Fruit fly (Drosophila melanogaster): ENCODE data around the gene wfs1.

The wfs1 gene

DNA sequence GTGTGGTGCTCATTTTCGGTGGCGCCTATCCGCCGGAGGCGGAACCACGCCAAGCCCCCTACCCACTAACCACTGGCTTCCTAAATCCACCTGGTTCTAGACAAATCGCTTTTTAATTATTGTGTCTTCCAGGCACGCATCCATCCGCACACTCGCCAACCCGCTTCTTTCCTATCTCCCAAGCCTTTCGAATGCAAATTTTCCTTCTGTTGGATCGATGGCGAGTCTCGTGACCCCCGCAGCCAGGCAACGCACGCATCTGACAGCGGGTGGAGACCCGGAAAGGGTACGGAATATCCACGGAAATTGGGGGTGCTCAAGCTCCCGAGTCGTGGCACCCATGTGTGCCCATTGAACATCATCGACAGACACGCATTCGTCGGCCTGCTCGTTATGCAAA, 17.0 kb upstream of the wfs1 start, which contains the start of gene CG13842:
CG13842 (minus strand) TSS at position 101 of the 400 bp plus-strand sequence.
- TF ChIP-seq CG8478 (optimal IDR thresholded peaks at IDR 0.05) (no peak), CTCF (optimal IDR thresholded peaks at IDR 0.05) (no peak)

- TF ChIP-seq CTCF (optimal IDR thresholded peaks at IDR 0.05) (no peak), CG8478 (optimal IDR thresholded peaks at IDR 0.05) (no peak)
Observed at dm6 chr3R:22701793-22702192, 11.6 kb upstream of the wfs1 start, which contains the start of the genes CG6972 and CCAP. TSS of gene CG6972 (plus strand) at chr3R:22702007. TSS of gene CCAP (minus strand) at chr3R:22702084.

- TF ChIP-seq CG8478 (optimal IDR thresholded peaks at IDR 0.05) = no peak
- TF ChIP-seq CTCF (optimal IDR thresholded peaks at IDR 0.05) = no peak
Observed at dm6 chr3R:22698208-22698607, 8.0 kb upstream of the wfs1 start, which contains the start of gene Cyp6d4. TSS of gene Cyp6d4 (plus strand) at chr3R:22698319.

dm6 chr3R:22694659-22695058, 4.5 kb upstream of the wfs1 start, which contains the start of gene cd:
TSS of gene cd (plus strand) at chr3R:22694959.
- no peak for TF ChIP-seq CTCF (optimal IDR thresholded peaks at IDR 0.05)

- TF ChIP-seq CTCF (optimal IDR thresholded peaks at IDR 0.05) = no peak
- no peak for TF ChIP-seq CG8478 (optimal IDR thresholded peaks at IDR 0.05)
Observed at dm6 chr3R:22686336-22686874, 3.8 kb downstream of the wfs1 start, which contains the start of the genes Gclm and CG17625. TSS of gene Gclm (minus strand) at chr3R:22686510. TSS of gene CG17625 (plus strand) at chr3R:22686849.

dm6 chr3R:22684948-22685253, 5.3 kb downstream of the wfs1 start:
- TF ChIP-seq CG8478 (optimal IDR thresholded peaks at IDR 0.05) = no peak
- TF ChIP-seq CTCF (optimal IDR thresholded peaks at IDR 0.05) = no peak

- TF ChIP-seq CTCF (optimal IDR thresholded peaks at IDR 0.05) (no peak), CG8478 (optimal IDR thresholded peaks at IDR 0.05) (no peak)
Observed at dm6 chr3R:22684044-22684947, 5.9 kb downstream of the wfs1 start.

DNA sequence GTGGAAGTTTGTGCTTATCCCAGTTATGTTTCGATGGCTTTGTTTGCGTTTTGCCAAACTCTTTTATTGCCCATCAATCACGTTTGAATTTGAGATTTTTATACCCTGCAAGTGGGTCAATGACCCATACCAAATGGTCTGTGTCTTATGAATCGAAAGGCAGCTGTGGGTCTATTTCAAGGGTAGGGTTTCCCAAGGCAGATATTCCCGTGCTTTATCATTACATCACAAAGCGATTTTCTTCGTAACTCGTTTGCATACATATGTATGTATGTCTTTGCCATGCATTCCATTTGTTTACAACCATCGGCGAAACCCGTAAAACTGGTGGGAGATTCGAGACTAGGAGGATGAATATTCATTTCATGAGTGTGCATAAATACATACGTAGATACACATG, 14.7 kb downstream of the wfs1 start:
- TF ChIP-seq CTCF (optimal IDR thresholded peaks at IDR 0.05) = no peak
- no peak for TF ChIP-seq CG8478 (optimal IDR thresholded peaks at IDR 0.05)

DNA sequence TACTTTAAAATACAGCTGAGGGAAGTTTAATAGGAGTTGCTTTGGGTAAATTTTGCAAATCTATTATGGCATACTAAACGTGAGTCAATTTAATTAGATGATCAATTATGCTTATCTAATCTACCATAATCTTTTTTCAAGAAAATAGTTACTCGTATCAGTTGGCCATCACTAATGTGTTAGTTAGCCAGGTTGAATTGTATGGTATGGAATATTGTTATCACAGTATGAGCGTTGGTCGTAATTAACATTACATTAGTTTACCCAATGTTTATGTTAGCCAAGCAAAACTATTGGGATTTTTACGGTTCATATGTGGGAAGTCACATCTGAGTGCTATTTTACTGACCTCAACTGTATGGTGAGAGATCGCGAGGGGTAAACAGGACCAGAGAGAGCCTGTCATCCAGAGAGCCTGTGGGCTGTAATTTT, 16.6 kb downstream of the wfs1 start:
- TF ChIP-seq CG8478 (optimal IDR thresholded peaks at IDR 0.05) (no peak), CTCF (optimal IDR thresholded peaks at IDR 0.05) (no peak)

- TF ChIP-seq CTCF (optimal IDR thresholded peaks at IDR 0.05) (no peak), CG8478 (optimal IDR thresholded peaks at IDR 0.05) (no peak)
Observed at dm6 chr3R:22672695-22673346, 17.4 kb downstream of the wfs1 start.

dm6 chr3R:22669789-22670426, 20.3 kb downstream of the wfs1 start:
- TF ChIP-seq CG8478 (optimal IDR thresholded peaks at IDR 0.05) (no peak), CTCF (optimal IDR thresholded peaks at IDR 0.05) (no peak)

dm6 chr3R:22669121-22669520, 21.1 kb downstream of the wfs1 start:
- TF ChIP-seq CG8478 (optimal IDR thresholded peaks at IDR 0.05) = no peak
- TF ChIP-seq CTCF (optimal IDR thresholded peaks at IDR 0.05) = no peak

DNA sequence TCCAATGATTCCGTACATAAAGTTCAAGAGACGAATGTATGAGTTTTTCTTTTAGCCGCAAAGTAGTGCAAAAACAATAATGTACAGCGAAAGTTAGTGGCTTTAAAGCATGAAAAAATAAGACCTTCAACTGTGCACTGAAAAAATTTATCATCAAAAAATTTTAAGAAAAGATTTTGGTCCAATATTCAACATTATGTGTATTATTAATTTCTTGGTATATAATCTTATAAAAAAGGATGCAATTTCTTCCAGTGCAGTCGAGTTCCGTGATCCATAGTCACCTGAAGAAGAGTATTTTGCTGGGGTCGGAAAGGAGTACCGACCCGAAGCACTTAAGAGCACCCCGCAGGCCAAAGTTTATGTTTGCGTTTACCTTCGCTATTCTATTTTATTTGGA, 21.6 kb downstream of the wfs1 start:
- TF ChIP-seq CG8478 (optimal IDR thresholded peaks at IDR 0.05) (no peak), CTCF (optimal IDR thresholded peaks at IDR 0.05) (no peak)

dm6 chr3R:22667959-22668316, 22.2 kb downstream of the wfs1 start:
- TF ChIP-seq CTCF (optimal IDR thresholded peaks at IDR 0.05) (no peak), CG8478 (optimal IDR thresholded peaks at IDR 0.05) (no peak)

- TF ChIP-seq CG8478 (optimal IDR thresholded peaks at IDR 0.05) (no peak), CTCF (optimal IDR thresholded peaks at IDR 0.05) (no peak)
Observed at dm6 chr3R:22667284-22667958, 22.8 kb downstream of the wfs1 start.
